Fruit fly (Drosophila melanogaster) whole organism, prepupa: Measurements from ENCODE around the gene CG14642.
A peak's percentile ranks its signal among the peaks of the same experiment; 100 is the strongest.

Experiments
- Blimp-1 ChIP-seq: fragments of 200-800 bp; sonication (Bioruptor generic); optimal IDR thresholded peaks from 3 replicates; lab custom pipeline; 2017; ENCODE audit warnings: missing biosample characterization, missing genetic modification characterization, mild to moderate bottlenecking, moderate library complexity, missing genetic modification reagents
- CG10631 ChIP-seq: fragments of 200-800 bp; sonication (Bioruptor generic); optimal IDR thresholded peaks from 2 replicates; lab custom pipeline; 2016; ENCODE audit warnings: missing biosample characterization, missing genetic modification characterization
- CG10669 ChIP-seq: fragments of 200-800 bp; sonication (Bioruptor generic); optimal IDR thresholded peaks from 3 replicates; lab custom pipeline; 2018; ENCODE audit warnings: missing biosample characterization, mild to moderate bottlenecking, missing genetic modification characterization, moderate library complexity
- CG11294 ChIP-seq: fragments of 200-800 bp; sonication (Bioruptor generic); IDR thresholded peaks from 2 replicates; pipeline ENCODE4 v1.3.6; 2022; ENCODE audit warnings: missing biosample characterization, missing genetic modification characterization
- CG11762 ChIP-seq: fragments of 200-800 bp; sonication (Bioruptor generic); optimal IDR thresholded peaks from 3 replicates; lab custom pipeline; 2016; ENCODE audit warnings: missing biosample characterization, missing genetic modification characterization; ENCODE audit not compliant: insufficient read depth
- CG11902 ChIP-seq: fragments of 200-800 bp; sonication (Bioruptor generic); optimal IDR thresholded peaks from 3 replicates; lab custom pipeline; 2016; ENCODE audit warnings: missing biosample characterization, missing genetic modification characterization
- CG15336 ChIP-seq: fragments of 200-800 bp; sonication (Bioruptor generic); IDR thresholded peaks from 2 replicates; pipeline ENCODE4 v1.3.6; 2022; ENCODE audit warnings: missing biosample characterization, missing genetic modification characterization
- CG1621 ChIP-seq: fragments of 200-800 bp; sonication (Bioruptor generic); optimal IDR thresholded peaks from 3 replicates; lab custom pipeline; 2018; ENCODE audit warnings: missing biosample characterization, mild to moderate bottlenecking, missing genetic modification characterization
- CG16779 ChIP-seq: fragments of 200-800 bp; sonication (Bioruptor generic); optimal IDR thresholded peaks from 3 replicates; lab custom pipeline; 2017; ENCODE audit warnings: missing biosample characterization, mild to moderate bottlenecking, missing genetic modification characterization
- CG3032 ChIP-seq: fragments of 200-800 bp; optimal IDR thresholded peaks from 2 replicates; lab custom pipeline; 2019; ENCODE audit warnings: missing biosample characterization, mild to moderate bottlenecking, missing genetic modification characterization, moderate library complexity
- CG31627 ChIP-seq: fragments of 200-800 bp; sonication (Bioruptor generic); optimal IDR thresholded peaks from 3 replicates; lab custom pipeline; 2016; ENCODE audit warnings: missing biosample characterization, missing genetic modification characterization
- CG34406 ChIP-seq: fragments of 200-800 bp; sonication (Bioruptor generic); optimal IDR thresholded peaks from 3 replicates; lab custom pipeline; 2016; ENCODE audit warnings: missing biosample characterization, missing genetic modification characterization
- CG4318 ChIP-seq: fragments of 200-800 bp; sonication (Bioruptor generic); optimal IDR thresholded peaks from 3 replicates; lab custom pipeline; 2017; ENCODE audit warnings: missing biosample characterization, mild to moderate bottlenecking, missing genetic modification characterization
- CG6163 ChIP-seq: fragments of 200-800 bp; sonication (Bioruptor generic); IDR thresholded peaks from 3 replicates; pipeline ENCODE4 v1.3.6; 2022; ENCODE audit warnings: missing biosample characterization, missing genetic modification characterization
- CG6792 ChIP-seq: fragments of 200-800 bp; sonication (Bioruptor generic); optimal IDR thresholded peaks from 3 replicates; lab custom pipeline; 2016; ENCODE audit warnings: missing biosample characterization, missing genetic modification characterization
- CG6854 ChIP-seq: fragments of 200-800 bp; sonication (Bioruptor generic); optimal IDR thresholded peaks from 2 replicates; lab custom pipeline; 2017; ENCODE audit warnings: missing biosample characterization, mild to moderate bottlenecking, missing genetic modification characterization
- CG8319 ChIP-seq: fragments of 200-800 bp; sonication (Bioruptor generic); optimal IDR thresholded peaks from 3 replicates; lab custom pipeline; 2016; ENCODE audit warnings: missing biosample characterization, missing genetic modification characterization
- CG8632 ChIP-seq: fragments of 200-800 bp; sonication (Bioruptor generic); optimal IDR thresholded peaks from 3 replicates; lab custom pipeline; 2016; ENCODE audit warnings: missing biosample characterization, missing genetic modification characterization
- CG9139 ChIP-seq: fragments of 200-800 bp; sonication (Bioruptor generic); optimal IDR thresholded peaks from 3 replicates; lab custom pipeline; 2017; ENCODE audit warnings: missing biosample characterization, mild to moderate bottlenecking, missing genetic modification characterization
- Eip75B ChIP-seq: fragments of 200-800 bp; sonication (Bioruptor generic); optimal IDR thresholded peaks from 3 replicates; lab custom pipeline; 2016; ENCODE audit warnings: missing biosample characterization, missing genetic modification characterization
- Eip78C ChIP-seq: fragments of 200-800 bp; sonication (Bioruptor generic); peaks from one replicate; lab custom pipeline; 2016; ENCODE audit warnings: missing biosample characterization, missing genetic modification characterization
- Eip93F ChIP-seq: fragments of 200-800 bp; sonication (Bioruptor generic); optimal IDR thresholded peaks from 2 replicates; lab custom pipeline; 2016; ENCODE audit warnings: missing biosample characterization, mild to moderate bottlenecking, missing genetic modification characterization
- Ets96B ChIP-seq: fragments of 200-800 bp; optimal IDR thresholded peaks from 2 replicates; lab custom pipeline; 2019; ENCODE audit warnings: missing biosample characterization, mild to moderate bottlenecking, missing genetic modification characterization, moderate library complexity
- Gug ChIP-seq: fragments of 200-800 bp; sonication (Bioruptor generic); IDR thresholded peaks from 2 replicates; pipeline ENCODE4 v1.3.6; 2022; ENCODE audit warnings: missing biosample characterization, missing genetic modification characterization
- Hr39 ChIP-seq: fragments of 200-800 bp; sonication (Bioruptor generic); optimal IDR thresholded peaks from 2 replicates; lab custom pipeline; 2016; ENCODE audit warnings: missing biosample characterization, missing genetic modification characterization
- Hr4 ChIP-seq: fragments of 200-800 bp; sonication (Bioruptor generic); optimal IDR thresholded peaks from 3 replicates; lab custom pipeline; 2016; ENCODE audit warnings: missing biosample characterization, missing genetic modification characterization
- Lpt ChIP-seq: fragments of 200-800 bp; sonication (Bioruptor generic); optimal IDR thresholded peaks from 3 replicates; lab custom pipeline; 2016; ENCODE audit warnings: missing biosample characterization, missing genetic modification characterization
- OdsH ChIP-seq: fragments of 200-800 bp; sonication (Bioruptor generic); optimal IDR thresholded peaks from 3 replicates; lab custom pipeline; 2016; ENCODE audit warnings: missing biosample characterization, missing genetic modification characterization
- Smox ChIP-seq: fragments of 200-800 bp; sonication (Bioruptor generic); optimal IDR thresholded peaks from 3 replicates; lab custom pipeline; 2016; ENCODE audit warnings: missing biosample characterization, missing genetic modification characterization
- Sox15 ChIP-seq: fragments of 200-800 bp; sonication (Bioruptor generic); optimal IDR thresholded peaks from 3 replicates; lab custom pipeline; 2016; ENCODE audit warnings: missing biosample characterization, missing genetic modification characterization
- achi ChIP-seq: fragments of 200-800 bp; sonication (Bioruptor generic); optimal IDR thresholded peaks from 3 replicates; lab custom pipeline; 2016; ENCODE audit warnings: missing biosample characterization, missing genetic modification characterization
- acj6 ChIP-seq: fragments of 200-800 bp; sonication (Bioruptor generic); optimal IDR thresholded peaks from 3 replicates; lab custom pipeline; 2016; ENCODE audit warnings: missing biosample characterization, missing genetic modification characterization
- eg ChIP-seq: fragments of 200-800 bp; sonication (Bioruptor generic); IDR thresholded peaks from 3 replicates; pipeline ENCODE4 v1.3.6; 2022; ENCODE audit warnings: missing biosample characterization, missing genetic modification characterization
- esn ChIP-seq: fragments of 200-800 bp; sonication (Bioruptor generic); optimal IDR thresholded peaks from 2 replicates; lab custom pipeline; 2016; ENCODE audit warnings: missing biosample characterization, mild to moderate bottlenecking, missing genetic modification characterization, moderate library complexity
- fd59A ChIP-seq: fragments of 200-800 bp; sonication (Bioruptor generic); optimal IDR thresholded peaks from 2 replicates; lab custom pipeline; 2017; ENCODE audit warnings: missing biosample characterization, mild to moderate bottlenecking, missing genetic modification characterization, missing genetic modification reagents
- fkh ChIP-seq: fragments of 200-800 bp; sonication (Bioruptor generic); optimal IDR thresholded peaks from 3 replicates; lab custom pipeline; 2017; ENCODE audit warnings: missing biosample characterization, mild to moderate bottlenecking, missing genetic modification characterization, moderate library complexity
- lz ChIP-seq: fragments of 200-800 bp; sonication (Bioruptor generic); optimal IDR thresholded peaks from 3 replicates; lab custom pipeline; 2016; ENCODE audit warnings: missing biosample characterization, missing genetic modification characterization
- net ChIP-seq: fragments of 200-800 bp; sonication (Bioruptor generic); optimal IDR thresholded peaks from 3 replicates; lab custom pipeline; 2016; ENCODE audit warnings: missing biosample characterization, missing genetic modification characterization
- pdm3 ChIP-seq: fragments of 200-800 bp; sonication (Bioruptor generic); optimal IDR thresholded peaks from 3 replicates; lab custom pipeline; 2016; ENCODE audit warnings: missing biosample characterization, missing genetic modification characterization
- salr ChIP-seq, 2 experiments: fragments of 200-800 bp; sonication (Bioruptor generic); optimal IDR thresholded peaks; 3 replicates each; lab custom pipeline; 2016 to 2018; ENCODE audit warnings: missing biosample characterization in 2 of 2, missing genetic modification characterization in 2 of 2, mild to moderate bottlenecking in 1 of 2
- spab ChIP-seq: fragments of 200-800 bp; sonication (Bioruptor generic); optimal IDR thresholded peaks from 2 replicates; lab custom pipeline; 2017; ENCODE audit warnings: missing biosample characterization, mild to moderate bottlenecking, missing genetic modification characterization, missing genetic modification reagents
- ss ChIP-seq, 2 experiments: fragments of 200-800 bp; sonication (Bioruptor generic); optimal IDR thresholded peaks; 2 replicates in 1 of 2; 3 replicates in 1 of 2; lab custom pipeline; 2017 to 2018; ENCODE audit warnings: mild to moderate bottlenecking in 2 of 2, missing biosample characterization in 2 of 2, missing genetic modification characterization in 2 of 2, moderate library complexity in 1 of 2
- svp ChIP-seq: fragments of 200-800 bp; sonication (Bioruptor generic); peaks from one replicate; lab custom pipeline; 2016; ENCODE audit warnings: missing biosample characterization, missing genetic modification characterization
- vri ChIP-seq: fragments of 200-800 bp; sonication (Bioruptor generic); optimal IDR thresholded peaks from 3 replicates; lab custom pipeline; 2016; ENCODE audit warnings: missing biosample characterization, mild to moderate bottlenecking, missing genetic modification characterization

The CG14642 gene

DNA sequence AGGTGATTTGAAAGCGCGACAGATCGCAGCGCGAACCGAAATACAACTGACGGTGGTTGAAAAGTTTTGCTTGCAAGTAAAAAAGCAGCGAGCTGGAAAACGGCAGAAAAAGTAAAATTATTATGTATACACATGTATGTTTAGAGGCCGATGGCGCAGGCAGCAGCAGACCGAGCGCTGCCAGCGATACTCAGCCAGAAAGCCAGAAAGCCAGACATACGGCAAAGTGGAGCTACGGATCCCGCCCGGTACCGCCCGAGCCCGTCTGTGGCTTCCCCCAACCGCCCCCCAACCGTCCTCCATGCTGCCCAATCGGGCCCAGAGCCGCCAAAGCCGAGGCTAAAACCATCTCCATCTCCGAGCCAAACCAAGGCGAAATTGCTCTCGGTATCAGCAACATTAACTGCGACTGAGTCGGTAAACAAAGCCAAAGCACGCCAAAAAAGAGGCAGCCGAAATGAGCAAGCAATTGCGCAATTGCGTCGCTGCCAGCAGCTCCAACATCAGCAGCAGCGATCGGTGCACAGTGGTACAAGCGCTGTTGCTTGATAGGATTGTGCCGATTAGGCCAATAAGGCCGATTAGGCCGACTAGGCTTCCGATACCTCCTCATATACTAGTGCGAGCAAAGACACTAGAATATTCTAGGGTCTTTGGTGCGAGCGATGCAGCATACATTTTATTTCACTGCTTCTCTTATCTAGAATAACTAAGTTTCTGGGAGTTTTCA, 27.1 kb downstream of the CG14642 start, which contains the start of gene CG14636 (continued):
- peak; percentile 94 for TF ChIP-seq Eip78C (GFP tag; lab: Kevin White, UChicago)
- no peak for TF ChIP-seq Eip75B (GFP tag; lab: Kevin White, UChicago)
- peak; percentile 46 for TF ChIP-seq Ets96B (tag; lab: Kevin White, UChicago)
- TF ChIP-seq Blimp-1 (GFP tag; lab: Kevin White, UChicago): no peak
- TF ChIP-seq CG10669: peak; percentile 46
- TF ChIP-seq CG6792 (GFP tag; lab: Kevin White, UChicago): peak; percentile 46
- peak; percentile 72 for TF ChIP-seq fkh (GFP tag; lab: Kevin White, UChicago)
- TF ChIP-seq CG16779: no peak
- peak; percentile 75 for TF ChIP-seq acj6
- TF ChIP-seq CG4318 (GFP tag; lab: Kevin White, UChicago): peak; percentile 64
- peak; percentile 55 for TF ChIP-seq CG11294 (GFP tag; lab: Robert Waterston, UW)
- TF ChIP-seq OdsH: peak; percentile 68
- TF ChIP-seq pdm3 (GFP tag; lab: Kevin White, UChicago): peak; percentile 76
- TF ChIP-seq CG1621 (tag; lab: Kevin White, UChicago): no peak
- peak; percentile 84 for TF ChIP-seq vri (GFP tag; lab: Kevin White, UChicago)
- peak; percentile 79 for TF ChIP-seq CG15336 (GFP tag; lab: Robert Waterston, UW)
- TF ChIP-seq CG10631 (GFP tag; lab: Kevin White, UChicago): peak; percentile 31
- peak; percentile 80 for TF ChIP-seq CG6163 (GFP tag; lab: Robert Waterston, UW)
- peak; percentile 73 for TF ChIP-seq net (GFP tag; lab: Kevin White, UChicago)
- TF ChIP-seq spab (GFP tag; lab: Kevin White, UChicago): peak; percentile 11
- TF ChIP-seq CG11902 (GFP tag; lab: Kevin White, UChicago): peak; percentile 66
- peak; percentile 71 for TF ChIP-seq CG11762 (GFP tag; lab: Kevin White, UChicago)
- TF ChIP-seq lz (GFP tag; lab: Kevin White, UChicago): peak; percentile 46
- peak; percentile 72 for TF ChIP-seq Hr39
- no peak for TF ChIP-seq Eip93F (GFP tag; lab: Kevin White, UChicago)
- TF ChIP-seq Sox15: peak; percentile 70
- peak; percentile 27 for TF ChIP-seq fd59A (GFP tag; lab: Kevin White, UChicago)
- TF ChIP-seq, all 60 proteins: peak for 49

DNA sequence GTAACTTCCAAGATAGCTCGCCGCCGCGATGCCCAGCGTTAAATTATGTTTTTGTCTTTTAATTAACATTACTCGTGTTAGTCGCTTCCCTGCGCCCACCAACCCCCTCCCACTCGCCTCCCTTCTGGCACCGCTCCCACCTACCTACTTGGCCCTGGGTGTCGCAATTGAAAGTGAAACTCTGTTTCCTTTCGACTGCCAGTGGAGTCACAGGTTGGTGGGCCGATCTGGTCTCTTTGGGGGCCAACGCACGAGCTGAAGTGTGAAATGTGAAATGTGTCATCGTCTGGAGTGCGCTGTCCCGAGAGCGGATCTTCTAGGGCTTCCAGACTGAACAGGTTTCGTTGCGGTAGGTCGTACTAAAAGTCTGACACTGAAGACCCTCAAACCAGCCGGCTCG, 27.9 kb downstream of the CG14642 start:
- TF ChIP-seq Blimp-1 (GFP tag; lab: Kevin White, UChicago) (peak; percentile 59), CG4318 (GFP tag; lab: Kevin White, UChicago) (no peak), CG9139 (GFP tag; lab: Kevin White, UChicago) (no peak), CG1621 (tag; lab: Kevin White, UChicago) (no peak), Gug (GFP tag; lab: Robert Waterston, UW) (no peak), Eip78C (GFP tag; lab: Kevin White, UChicago) (peak; percentile 10), CG10669 (no peak)

DNA sequence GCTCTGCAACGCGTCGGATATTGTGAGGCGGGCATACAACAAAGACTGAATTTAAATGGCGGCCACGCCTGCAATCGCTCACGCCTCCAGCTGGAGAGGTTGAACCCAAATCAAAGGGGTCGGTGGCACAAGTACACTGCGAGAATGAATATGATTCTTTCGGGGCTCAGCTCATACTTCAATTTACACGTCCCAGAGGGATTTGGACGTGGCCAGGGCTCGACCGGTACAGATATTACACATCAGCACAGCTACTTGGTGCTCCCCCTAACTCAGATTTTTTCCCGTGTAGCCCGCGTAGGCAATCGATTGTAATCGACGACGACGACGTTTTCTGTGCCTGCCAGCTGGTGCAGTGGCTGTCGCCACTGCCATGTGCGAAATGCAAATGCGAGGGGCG, 28.5 kb downstream of the CG14642 start:
- TF ChIP-seq CG6163 (GFP tag; lab: Robert Waterston, UW): peak; percentile 97
- TF ChIP-seq Eip78C (GFP tag; lab: Kevin White, UChicago): peak; percentile 96
- peak; percentile 76 for TF ChIP-seq Smox
- peak; percentile 81 for TF ChIP-seq esn (GFP tag; lab: Kevin White, UChicago)
- peak; percentile 89 for TF ChIP-seq CG1621 (tag; lab: Kevin White, UChicago)
- TF ChIP-seq Hr4 (GFP tag; lab: Kevin White, UChicago): peak; percentile 90
- TF ChIP-seq svp: peak; percentile 94
- peak; percentile 66 for TF ChIP-seq vri (GFP tag; lab: Kevin White, UChicago)
- TF ChIP-seq CG10669: peak; percentile 88
- TF ChIP-seq CG15336 (GFP tag; lab: Robert Waterston, UW): peak; percentile 90
- TF ChIP-seq ss (GFP tag; optimal IDR thresholded peaks at IDR 0.05; lab: Kevin White, UChicago): peak; percentile 84 to 90
- TF ChIP-seq CG6854: peak; percentile 47
- peak; percentile 89 for TF ChIP-seq pdm3 (GFP tag; lab: Kevin White, UChicago)
- peak; percentile 77 for TF ChIP-seq CG8632 (GFP tag; lab: Kevin White, UChicago)
- TF ChIP-seq CG3032: peak; percentile 87
- peak; percentile 95 for TF ChIP-seq eg (GFP tag; lab: Robert Waterston, UW)
- TF ChIP-seq Blimp-1 (GFP tag; lab: Kevin White, UChicago): no peak
- TF ChIP-seq salr (GFP tag; optimal IDR thresholded peaks at IDR 0.05; lab: Kevin White, UChicago): peak; percentile 54 to 84
- TF ChIP-seq CG8319 (GFP tag; lab: Kevin White, UChicago): peak; percentile 85
- TF ChIP-seq acj6: peak; percentile 91
- peak; percentile 87 for TF ChIP-seq Lpt (GFP tag; lab: Kevin White, UChicago)
- TF ChIP-seq OdsH: peak; percentile 92
- peak; percentile 89 for TF ChIP-seq Ets96B (tag; lab: Kevin White, UChicago)
- peak; percentile 80 for TF ChIP-seq CG4318 (GFP tag; lab: Kevin White, UChicago)
- peak; percentile 90 for TF ChIP-seq CG31627 (GFP tag; lab: Kevin White, UChicago)
- peak; percentile 84 for TF ChIP-seq achi (GFP tag; lab: Kevin White, UChicago)
- TF ChIP-seq CG34406: peak; percentile 77
